Worm (Caenorhabditis elegans) whole organism, L1 larva: ENCODE data around the gene farl-11.

Experiments used
- C04F5.9 ChIP-seq: sonication (generic microtip); optimal IDR thresholded peaks from 2 replicates; lab custom pipeline; 2016; ENCODE audit warnings: missing genetic modification characterization, missing compliant biosample characterization
- C16A3.4 ChIP-seq: fragments of 150-350 bp; optimal IDR thresholded peaks from 2 replicates; lab custom pipeline; 2014; ENCODE audit warnings: missing biosample characterization, missing genetic modification characterization
- alr-1 ChIP-seq: fragments of 200-800 bp; sonication (Bioruptor generic); optimal IDR thresholded peaks from 2 replicates; lab custom pipeline; 2018; ENCODE audit warnings: borderline replicate concordance, mild to moderate bottlenecking, missing genetic modification characterization, missing compliant biosample characterization
- blmp-1 ChIP-seq: fragments of 150-350 bp; optimal IDR thresholded peaks from 2 replicates; lab custom pipeline; 2014; ENCODE audit warnings: missing biosample characterization, missing genetic modification characterization
- ceh-90 ChIP-seq: sonication (generic microtip); optimal IDR thresholded peaks from 2 replicates; lab custom pipeline; 2016; ENCODE audit warnings: missing genetic modification characterization, missing compliant biosample characterization
- ces-1 ChIP-seq: fragments of 150-350 bp; optimal IDR thresholded peaks from 2 replicates; lab custom pipeline; 2014; ENCODE audit warnings: missing biosample characterization, missing genetic modification reagents, missing genetic modification characterization
- dsc-1 ChIP-seq: sonication (generic microtip); optimal IDR thresholded peaks from 2 replicates; lab custom pipeline; 2016; ENCODE audit warnings: mild to moderate bottlenecking, missing genetic modification characterization, missing compliant biosample characterization
- efl-1 ChIP-seq, 4 experiments: fragments of 150-350 bp; optimal IDR thresholded peaks in 3 of 4; peaks in 1 of 4; 1 replicate in 1 of 4; 2 replicates in 3 of 4; lab custom pipeline; 2014; ENCODE audit warnings: missing biosample characterization in 2 of 4, missing genetic modification characterization in 2 of 4, missing genetic modification reagents in 2 of 4
- egl-13 ChIP-seq: sonication (generic microtip); optimal IDR thresholded peaks from 2 replicates; lab custom pipeline; 2016; ENCODE audit warnings: missing genotype, missing genetic modification reagents, missing genetic modification characterization, missing compliant biosample characterization
- egl-27 ChIP-seq, 2 experiments: fragments of 150-350 bp in 1 of 2; sonication (generic microtip); optimal IDR thresholded peaks; 3 replicates each; lab custom pipeline; 2017 to 2018; ENCODE audit warnings: missing biosample characterization in 2 of 2, missing genetic modification characterization in 2 of 2, missing genetic modification reagents in 2 of 2
- elt-2 ChIP-seq: sonication (generic microtip); optimal IDR thresholded peaks from 2 replicates; lab custom pipeline; 2016; ENCODE audit warnings: missing genetic modification characterization, mild to moderate bottlenecking, inconsistent platforms, missing compliant biosample characterization, missing genetic modification reagents
- fkh-10 ChIP-seq: sonication (generic microtip); optimal IDR thresholded peaks from 2 replicates; lab custom pipeline; 2017; ENCODE audit warnings: missing biosample characterization, missing genetic modification reagents, missing genetic modification characterization
- fos-1 ChIP-seq: fragments of 150-350 bp; optimal IDR thresholded peaks from 2 replicates; lab custom pipeline; 2014; ENCODE audit warnings: missing biosample characterization, missing genetic modification characterization
- grh-1 ChIP-seq: fragments of 200-800 bp; sonication (Bioruptor generic); IDR thresholded peaks from 2 replicates; pipeline ENCODE4 v1.3.6; 2022; ENCODE audit warnings: missing genetic modification reagents, missing genetic modification characterization, missing compliant biosample characterization
- hlh-4 ChIP-seq: sonication (generic microtip); optimal IDR thresholded peaks from 2 replicates; lab custom pipeline; 2016; ENCODE audit warnings: mild to moderate bottlenecking, missing genetic modification characterization, missing compliant biosample characterization
- irx-1 ChIP-seq: sonication (generic microtip); optimal IDR thresholded peaks from 2 replicates; lab custom pipeline; 2016; ENCODE audit warnings: missing genetic modification characterization, missing compliant biosample characterization
- lin-13 ChIP-seq: fragments of 150-350 bp; optimal IDR thresholded peaks from 2 replicates; lab custom pipeline; 2014; ENCODE audit warnings: missing biosample characterization, missing genetic modification reagents, missing genetic modification characterization
- lin-14 ChIP-seq: fragments of 200-800 bp; sonication (Bioruptor generic); optimal IDR thresholded peaks from 2 replicates; lab custom pipeline; 2018; ENCODE audit warnings: mild to moderate bottlenecking, missing genetic modification characterization, moderate library complexity, missing compliant biosample characterization
- lin-35 ChIP-seq, 2 experiments: fragments of 150-350 bp; optimal IDR thresholded peaks; 2 replicates each; lab custom pipeline; 2014; ENCODE audit warnings: missing biosample characterization in 2 of 2, missing genetic modification characterization in 2 of 2, missing genetic modification reagents in 2 of 2
- lsy-2 ChIP-seq, 2 experiments: fragments of 150-350 bp; optimal IDR thresholded peaks; 2 replicates each; lab custom pipeline; 2014; ENCODE audit warnings: missing biosample characterization in 2 of 2, missing genetic modification characterization in 2 of 2
- mdl-1 ChIP-seq, 2 experiments: fragments of 150-350 bp; optimal IDR thresholded peaks; 2 replicates each; lab custom pipeline; 2014 to 2017; ENCODE audit warnings: missing biosample characterization in 2 of 2, missing genetic modification characterization in 2 of 2, inconsistent platforms in 1 of 2
- mep-1 ChIP-seq: fragments of 150-350 bp; optimal IDR thresholded peaks from 2 replicates; lab custom pipeline; 2014; ENCODE audit warnings: missing biosample characterization, missing genetic modification characterization
- nhr-12 ChIP-seq: sonication (generic microtip); optimal IDR thresholded peaks from 2 replicates; lab custom pipeline; 2017; ENCODE audit warnings: missing biosample characterization, missing genetic modification characterization
- nhr-19 ChIP-seq: fragments of 200-800 bp; sonication (Bioruptor generic); conservative IDR thresholded peaks from 2 replicates; pipeline ENCODE4 v1.3.6; 2022; ENCODE audit warnings: missing genetic modification characterization, missing compliant biosample characterization
- nhr-47 ChIP-seq: sonication (generic microtip); optimal IDR thresholded peaks from 2 replicates; lab custom pipeline; 2016; ENCODE audit warnings: mild to moderate bottlenecking, missing genetic modification characterization, moderate library complexity, missing compliant biosample characterization
- nhr-90 ChIP-seq: sonication (generic microtip); optimal IDR thresholded peaks from 2 replicates; lab custom pipeline; 2016; ENCODE audit warnings: mild to moderate bottlenecking, missing genetic modification characterization, missing compliant biosample characterization; ENCODE audit not compliant: poor library complexity
- pag-3 ChIP-seq: sonication (generic microtip); optimal IDR thresholded peaks from 2 replicates; lab custom pipeline; 2017; ENCODE audit warnings: missing genetic modification characterization, mild to moderate bottlenecking, missing compliant biosample characterization, antibody characterized with exemption, borderline replicate concordance; ENCODE audit not compliant: insufficient read depth
- pax-3 ChIP-seq: fragments of 200-800 bp; sonication (Bioruptor generic); optimal IDR thresholded peaks from 2 replicates; lab custom pipeline; 2018; ENCODE audit warnings: mild to moderate bottlenecking, missing genetic modification characterization, moderate library complexity, missing compliant biosample characterization
- rnt-1 ChIP-seq: sonication (generic microtip); optimal IDR thresholded peaks from 2 replicates; lab custom pipeline; 2016; ENCODE audit warnings: mild to moderate bottlenecking, missing genetic modification characterization, moderate library complexity, missing compliant biosample characterization
- skn-1 ChIP-seq: fragments of 150-350 bp; optimal IDR thresholded peaks from 2 replicates; lab custom pipeline; 2014; ENCODE audit warnings: missing biosample characterization, missing genetic modification characterization
- snpc-4 ChIP-seq: fragments of 150-350 bp; optimal IDR thresholded peaks from 2 replicates; lab custom pipeline; 2014; ENCODE audit warnings: missing biosample characterization, missing genetic modification characterization
- snu-23 ChIP-seq: sonication (generic microtip); optimal IDR thresholded peaks from 2 replicates; lab custom pipeline; 2016; ENCODE audit warnings: missing genetic modification characterization, missing compliant biosample characterization
- sup-37 ChIP-seq: fragments of 200-800 bp; sonication (Bioruptor generic); optimal IDR thresholded peaks from 2 replicates; lab custom pipeline; 2018; ENCODE audit warnings: mild to moderate bottlenecking, missing genetic modification characterization, missing compliant biosample characterization
- tbx-2 ChIP-seq: sonication (generic microtip); optimal IDR thresholded peaks from 2 replicates; lab custom pipeline; 2016; ENCODE audit warnings: missing genetic modification characterization, missing compliant biosample characterization
- tlp-1 ChIP-seq: fragments of 150-350 bp; optimal IDR thresholded peaks from 2 replicates; lab custom pipeline; 2014; ENCODE audit warnings: missing biosample characterization, missing genetic modification characterization
- unc-130 ChIP-seq: fragments of 150-350 bp; optimal IDR thresholded peaks from 2 replicates; lab custom pipeline; 2017; ENCODE audit warnings: missing biosample characterization, missing genetic modification characterization, inconsistent platforms
- unc-30 ChIP-seq: sonication (generic microtip); optimal IDR thresholded peaks from 2 replicates; lab custom pipeline; 2017; ENCODE audit warnings: missing biosample characterization, missing genetic modification characterization
- unc-62 ChIP-seq: fragments of 150-350 bp; optimal IDR thresholded peaks from 2 replicates; lab custom pipeline; 2014; ENCODE audit warnings: missing biosample characterization, missing genetic modification reagents, missing genetic modification characterization
- unc-86 ChIP-seq: sonication (generic microtip); optimal IDR thresholded peaks from 2 replicates; lab custom pipeline; 2016; ENCODE audit warnings: missing genetic modification characterization, missing compliant biosample characterization
- unc-98 ChIP-seq: fragments of 200-800 bp; sonication (Bioruptor generic); IDR thresholded peaks from 2 replicates; pipeline ENCODE4 v1.3.6; 2022; ENCODE audit warnings: missing genetic modification characterization, missing compliant biosample characterization
- xbp-1 ChIP-seq: sonication (generic microtip); optimal IDR thresholded peaks from 2 replicates; lab custom pipeline; 2016; ENCODE audit warnings: missing genetic modification characterization, missing compliant biosample characterization
- ztf-11 ChIP-seq, 2 experiments: sonication (generic microtip); optimal IDR thresholded peaks; 2 replicates each; lab custom pipeline; 2016 to 2017; ENCODE audit warnings: missing genetic modification characterization in 2 of 2, missing biosample characterization in 1 of 2, missing compliant biosample characterization in 1 of 2
- ztf-4 ChIP-seq: fragments of 150-350 bp; optimal IDR thresholded peaks from 2 replicates; lab custom pipeline; 2014; ENCODE audit warnings: missing biosample characterization, missing genetic modification characterization

Gene farl-11

ce11 chrII:7059274-7059757 lies 45.5 kb downstream of the farl-11 start (continued):
- TF ChIP-seq dsc-1 (peak; percentile 45), unc-98 (GFP tag; lab: Robert Waterston, UW) (no peak), irx-1 (no peak), rnt-1 (tag; lab: Kevin White, UChicago) (peak; percentile 64), elt-2 (peak; percentile 83), ces-1 (GFP tag; lab: Kevin White, UChicago) (no peak), tbx-2 (peak; percentile 70), alr-1 (tag; lab: Kevin White, UChicago) (no peak), lin-13 (GFP tag; lab: Kevin White, UChicago) (no peak), snu-23 (peak; percentile 69), ztf-11 (tag; optimal IDR thresholded peaks at IDR 0.05; lab: Kevin White, UChicago) (no peak), pag-3 (tag; lab: Kevin White, UChicago) (peak; percentile 5), C16A3.4 (tag; lab: Kevin White, UChicago) (peak; percentile 18), hlh-4 (tag; lab: Kevin White, UChicago) (no peak), fos-1 (tag; lab: Kevin White, UChicago) (peak; percentile 14), lin-35 (GFP tag; optimal IDR thresholded peaks at IDR 0.05; lab: Kevin White, UChicago) (peak in 1 of 2 experiments; percentile 59), tlp-1 (no peak), snpc-4 (tag; lab: Kevin White, UChicago) (no peak), unc-130 (tag; lab: Kevin White, UChicago) (no peak), lsy-2 (tag; optimal IDR thresholded peaks at IDR 0.05; lab: Kevin White, UChicago) (peak; percentile 6 to 54), efl-1 (optimal IDR thresholded peaks at IDR 0.05; lab: Kevin White, UChicago) (peak in 1 of 2 experiments; percentile 28), efl-1 (GFP tag; optimal IDR thresholded peaks at IDR 0.05 in 1 of 2; lab: Kevin White, UChicago) (peak; percentile 7 to 87), blmp-1 (tag; lab: Kevin White, UChicago) (peak; percentile 62), nhr-90 (tag; lab: Kevin White, UChicago) (peak; percentile 61), ztf-4 (tag; lab: Kevin White, UChicago) (peak; percentile 30), nhr-19 (GFP tag; lab: Robert Waterston, UW) (peak; percentile 48; the same call in 1 of the 2 replicates), grh-1 (GFP tag; lab: Robert Waterston, UW) (peak; percentile 46), unc-86 (tag; lab: Kevin White, UChicago) (no peak), unc-30 (tag; lab: Kevin White, UChicago) (no peak), lin-14 (peak; percentile 88), mep-1 (tag; lab: Kevin White, UChicago) (peak; percentile 39), ceh-90 (tag; lab: Kevin White, UChicago) (no peak), skn-1 (tag; lab: Kevin White, UChicago) (peak; percentile 57), pax-3 (tag; lab: Kevin White, UChicago) (no peak)

- TF ChIP-seq blmp-1 (tag; lab: Kevin White, UChicago) (peak; percentile 64), ces-1 (GFP tag; lab: Kevin White, UChicago) (no peak), mep-1 (tag; lab: Kevin White, UChicago) (peak; percentile 12), lin-14 (peak; percentile 32)
Observed at ce11 chrII:7057860-7058259, 47.0 kb downstream of the farl-11 start, which contains the start of gene cth-2. Gene cth-2, minus strand, starts transcription at chrII:7057960.

- TF ChIP-seq egl-13 (tag; lab: Kevin White, UChicago): no peak
- no peak for TF ChIP-seq mdl-1 (tag; optimal IDR thresholded peaks at IDR 0.05; lab: Kevin White, UChicago)
- TF ChIP-seq egl-27 (tag; optimal IDR thresholded peaks at IDR 0.05; lab: Kevin White, UChicago): no peak
- TF ChIP-seq xbp-1 (tag; lab: Kevin White, UChicago): no peak
- TF ChIP-seq sup-37 (GFP tag; lab: Kevin White, UChicago): no peak
- TF ChIP-seq ces-1 (GFP tag; lab: Kevin White, UChicago): no peak
- no peak for TF ChIP-seq nhr-12
- TF ChIP-seq fkh-10 (GFP tag; lab: Kevin White, UChicago): no peak
- no peak for TF ChIP-seq alr-1 (tag; lab: Kevin White, UChicago)
- no peak for TF ChIP-seq C04F5.9 (tag; lab: Kevin White, UChicago)
- no peak for TF ChIP-seq unc-62 (GFP tag; lab: Kevin White, UChicago)
- no peak for TF ChIP-seq nhr-47 (tag; lab: Kevin White, UChicago)
- no peak for TF ChIP-seq lsy-2 (tag; optimal IDR thresholded peaks at IDR 0.05; lab: Kevin White, UChicago)
- no peak for TF ChIP-seq hlh-4 (tag; lab: Kevin White, UChicago)
- TF ChIP-seq unc-30 (tag; lab: Kevin White, UChicago): no peak
Observed at ce11 chrII:7056328-7056727, 48.5 kb downstream of the farl-11 start.
